Fruit fly (Drosophila melanogaster): Measurements from ENCODE around the gene CG17597.

The CG17597 gene

dm6 chr2L:18857635-18858059 lies 26.7 kb upstream of the CG17597 start (continued):
- TF ChIP-seq cwo (GFP tag; optimal IDR thresholded peaks at IDR 0.05) = peak; percentile 80
- TF ChIP-seq klu (GFP tag; IDR thresholded peaks at IDR 0.05) = peak; percentile 78
- peak; percentile 61 for TF ChIP-seq eyg (GFP tag; optimal IDR thresholded peaks at IDR 0.05)
- peak; percentile 69 to 78 for TF ChIP-seq Pdp1 (GFP tag; optimal IDR thresholded peaks at IDR 0.05)
- no peak for TF ChIP-seq sna (GFP tag; IDR thresholded peaks at IDR 0.05; ENCODE audit: partially characterized antibody)
- peak; percentile 75 for TF ChIP-seq CG2889 (GFP tag; IDR thresholded peaks at IDR 0.05)
- peak; percentile 93 for TF ChIP-seq CG34422 (GFP tag; IDR thresholded peaks at IDR 0.05)
- TF ChIP-seq salm (tag; optimal IDR thresholded peaks at IDR 0.05) = peak; percentile 87
- TF ChIP-seq CG14050 (GFP tag; IDR thresholded peaks at IDR 0.05) = peak; percentile 91
- peak; percentile 86 for TF ChIP-seq CG11398 (GFP tag; optimal IDR thresholded peaks at IDR 0.05)
- TF ChIP-seq odd (GFP tag; optimal IDR thresholded peaks at IDR 0.05) = no peak
- TF ChIP-seq CG4404 (GFP tag; IDR thresholded peaks at IDR 0.05) = peak; percentile 81
- TF ChIP-seq Eip74EF (GFP tag; optimal IDR thresholded peaks at IDR 0.05) = no peak
- TF ChIP-seq jing (GFP tag; optimal IDR thresholded peaks at IDR 0.05) = peak; percentile 78
- TF ChIP-seq cas (GFP tag; IDR thresholded peaks at IDR 0.05) = peak; percentile 78
- TF ChIP-seq CG14860 (GFP tag; IDR thresholded peaks at IDR 0.05; ENCODE audit: partially characterized antibody) = 0 out of 3 replicates have a peak, but pooled peaks have one; percentile 11
- TF ChIP-seq CG1233 (GFP tag; optimal IDR thresholded peaks at IDR 0.05) = peak; percentile 90
- TF ChIP-seq CG4328 (GFP tag; optimal IDR thresholded peaks at IDR 0.05) = peak; percentile 86
- peak; percentile 82 for TF ChIP-seq CG3407 (GFP tag; optimal IDR thresholded peaks at IDR 0.05)
- peak; percentile 83 for TF ChIP-seq caup (GFP tag; optimal IDR thresholded peaks at IDR 0.05; ENCODE audit: severe bottlenecking)
- peak; percentile 95 for TF ChIP-seq CG9817 (tag; optimal IDR thresholded peaks at IDR 0.05)
- TF ChIP-seq Nf-YC (tag; optimal IDR thresholded peaks at IDR 0.05) = peak; percentile 83
- peak; percentile 77 for TF ChIP-seq tin (GFP tag; optimal IDR thresholded peaks at IDR 0.05)
- peak; percentile 81 for TF ChIP-seq esg (GFP tag; conservative IDR thresholded peaks at IDR 0.05)
- no peak for TF ChIP-seq tna (GFP tag; IDR thresholded peaks at IDR 0.05; ENCODE audit: partially characterized antibody)
- TF ChIP-seq chm (GFP tag; IDR thresholded peaks at IDR 0.05) = peak; percentile 92
- TF ChIP-seq sd (tag; optimal IDR thresholded peaks at IDR 0.05) = peak; percentile 77
- TF ChIP-seq Hr78 (GFP tag; optimal IDR thresholded peaks at IDR 0.05) = no peak
- peak; percentile 91 for TF ChIP-seq Ssrp (tag; optimal IDR thresholded peaks at IDR 0.05)
- TF ChIP-seq CG14965 (GFP tag; optimal IDR thresholded peaks at IDR 0.05; ENCODE audit: borderline replicate concordance) = no peak
- TF ChIP-seq CG30431 (GFP tag; optimal IDR thresholded peaks at IDR 0.05) = peak; percentile 76
- TF ChIP-seq tll (GFP tag; optimal IDR thresholded peaks at IDR 0.05) = no peak
- TF ChIP-seq ems (GFP tag; optimal IDR thresholded peaks at IDR 0.05) = peak; percentile 81
- TF ChIP-seq Meics (GFP tag; optimal IDR thresholded peaks at IDR 0.05) = peak; percentile 91
- TF ChIP-seq CoRest (tag; optimal IDR thresholded peaks at IDR 0.05) = peak; percentile 94
- TF ChIP-seq CG17829 (tag; optimal IDR thresholded peaks at IDR 0.05) = peak; percentile 94
- TF ChIP-seq Elba2 (GFP tag; optimal IDR thresholded peaks at IDR 0.05) = peak; percentile 43
- peak; percentile 82 for TF ChIP-seq CG34376 (GFP tag; optimal IDR thresholded peaks at IDR 0.05)
- TF ChIP-seq vnd (GFP tag; IDR thresholded peaks at IDR 0.05; ENCODE audit: partially characterized antibody) = no peak
- TF ChIP-seq CG4730 (GFP tag; IDR thresholded peaks at IDR 0.05) = peak; percentile 87
- TF ChIP-seq CG3065 (GFP tag; optimal IDR thresholded peaks at IDR 0.05) = peak; percentile 84
- no peak for TF ChIP-seq HLHmδ (GFP tag; optimal IDR thresholded peaks at IDR 0.05)
- TF ChIP-seq tap (tag; optimal IDR thresholded peaks at IDR 0.05) = peak; percentile 92
- TF ChIP-seq CG9609 (GFP tag; optimal IDR thresholded peaks at IDR 0.05) = peak; percentile 88
- TF ChIP-seq NFAT (GFP tag; IDR thresholded peaks at IDR 0.05) = peak; percentile 88
- peak; percentile 88 for TF ChIP-seq Blimp-1 (GFP tag; optimal IDR thresholded peaks at IDR 0.05)
- TF ChIP-seq pfk (GFP tag; optimal IDR thresholded peaks at IDR 0.05) = no peak
- TF ChIP-seq CG11093 (GFP tag; IDR thresholded peaks at IDR 0.05) = peak; percentile 90
- TF ChIP-seq Fer3 (tag; optimal IDR thresholded peaks at IDR 0.05) = peak; percentile 92

Measured in whole organism, embryonic.